Fruit fly (Drosophila melanogaster) whole organism, embryonic: ENCODE data around the gene NijB.
A peak's percentile ranks its signal among the peaks of the same experiment; 100 is the strongest.

Experiments used
- Atf-2 ChIP-seq: fragments of 200-800 bp; sonication (Bioruptor generic); optimal IDR thresholded peaks from 2 replicates; lab custom pipeline; 2016; ENCODE audit warnings: missing biosample characterization, missing genetic modification characterization
- Atf3 ChIP-seq: fragments of 200-800 bp; sonication (Bioruptor generic); optimal IDR thresholded peaks from 3 replicates; lab custom pipeline; 2016; ENCODE audit warnings: missing biosample characterization, missing genetic modification characterization
- Blimp-1 ChIP-seq: fragments of 200-800 bp; sonication (Bioruptor generic); optimal IDR thresholded peaks from 3 replicates; lab custom pipeline; 2018; ENCODE audit warnings: missing biosample characterization, missing genetic modification characterization, mild to moderate bottlenecking, moderate library complexity, missing genetic modification reagents
- BtbVII ChIP-seq: fragments of 200-800 bp; sonication (Bioruptor generic); optimal IDR thresholded peaks from 3 replicates; lab custom pipeline; 2017; ENCODE audit warnings: missing biosample characterization, mild to moderate bottlenecking, missing genetic modification characterization
- CG1024 ChIP-seq: fragments of 200-800 bp; sonication (Bioruptor generic); IDR thresholded peaks from 2 replicates; pipeline ENCODE4 v1.3.6; 2022; ENCODE audit warnings: missing biosample characterization, missing genetic modification characterization
- CG10321 ChIP-seq: fragments of 200-800 bp; sonication (Bioruptor generic); IDR thresholded peaks from 2 replicates; pipeline ENCODE4 v1.3.6; 2022; ENCODE audit warnings: missing biosample characterization, missing genetic modification characterization
- CG10654 ChIP-seq: fragments of 200-800 bp; sonication (Bioruptor generic); optimal IDR thresholded peaks from 2 replicates; lab custom pipeline; 2016; ENCODE audit warnings: missing biosample characterization, missing genetic modification characterization
- CG11247 ChIP-seq: fragments of 200-800 bp; sonication (Bioruptor generic); IDR thresholded peaks from 2 replicates; pipeline ENCODE4 v1.3.6; 2022; ENCODE audit warnings: missing biosample characterization, missing genetic modification characterization
- CG13424 ChIP-seq: fragments of 200-800 bp; sonication (Bioruptor generic); optimal IDR thresholded peaks from 2 replicates; lab custom pipeline; 2019; ENCODE audit warnings: missing biosample characterization, mild to moderate bottlenecking, missing genetic modification characterization, moderate library complexity
- CG17186 ChIP-seq: fragments of 200-800 bp; sonication (Bioruptor generic); optimal IDR thresholded peaks from 3 replicates; lab custom pipeline; 2017; ENCODE audit warnings: missing biosample characterization, missing genetic modification reagents, missing genetic modification characterization
- CG18599 ChIP-seq: fragments of 200-800 bp; sonication (Bioruptor generic); optimal IDR thresholded peaks from 3 replicates; lab custom pipeline; 2017; ENCODE audit warnings: missing biosample characterization, missing genetic modification characterization, mild to moderate bottlenecking, moderate library complexity, missing genetic modification reagents
- CG2116 ChIP-seq: fragments of 200-800 bp; sonication (Bioruptor generic); optimal IDR thresholded peaks from 3 replicates; lab custom pipeline; 2018; ENCODE audit warnings: missing biosample characterization, mild to moderate bottlenecking, missing genetic modification characterization
- CG31441 ChIP-seq: fragments of 200-800 bp; sonication (Bioruptor generic); IDR thresholded peaks from 2 replicates; pipeline ENCODE4 v1.3.6; 2022; ENCODE audit warnings: missing biosample characterization, missing genetic modification characterization
- CG3838 ChIP-seq: fragments of 200-800 bp; sonication (Bioruptor generic); optimal IDR thresholded peaks from 3 replicates; lab custom pipeline; 2016; ENCODE audit warnings: missing biosample characterization, missing genetic modification characterization
- CG5953 ChIP-seq: fragments of 200-800 bp; sonication (Bioruptor generic); IDR thresholded peaks from 2 replicates; pipeline ENCODE4 v1.3.6; 2022; ENCODE audit warnings: missing biosample characterization, missing genetic modification characterization
- CG6689 ChIP-seq: fragments of 200-800 bp; sonication (Bioruptor generic); IDR thresholded peaks from 2 replicates; pipeline ENCODE4 v1.3.6; 2022; ENCODE audit warnings: missing biosample characterization, missing genetic modification characterization
- CG7357 ChIP-seq: fragments of 200-800 bp; sonication (Bioruptor generic); IDR thresholded peaks from 3 replicates; pipeline ENCODE4 v1.3.6; 2022; ENCODE audit warnings: missing biosample characterization, missing genetic modification characterization
- CG7745 ChIP-seq: fragments of 200-800 bp; sonication (Bioruptor generic); optimal IDR thresholded peaks from 2 replicates; lab custom pipeline; 2018; ENCODE audit warnings: missing biosample characterization, mild to moderate bottlenecking, missing genetic modification characterization, moderate library complexity
- CG8359 ChIP-seq: fragments of 200-800 bp; sonication (Bioruptor generic); optimal IDR thresholded peaks from 2 replicates; lab custom pipeline; 2017; ENCODE audit warnings: missing biosample characterization, mild to moderate bottlenecking, missing genetic modification characterization, borderline replicate concordance
- E2f2 ChIP-seq: fragments of 200-800 bp; sonication (Bioruptor generic); IDR thresholded peaks from 2 replicates; pipeline ENCODE4 v1.3.6; 2022; ENCODE audit warnings: missing biosample characterization, missing genetic modification characterization
- Eip74EF ChIP-seq, 2 experiments: fragments of 200-800 bp in 1 of 2; fragments of >200 bp in 1 of 2; sonication (Bioruptor generic) in 1 of 2; optimal IDR thresholded peaks; 2 replicates each; lab custom pipeline; 2017 to 2019; ENCODE audit warnings: missing biosample characterization in 2 of 2, missing genetic modification characterization in 2 of 2, mild to moderate bottlenecking in 1 of 2, moderate library complexity in 1 of 2
- Gug ChIP-seq: fragments of 200-800 bp; sonication (Bioruptor generic); IDR thresholded peaks from 4 replicates; pipeline ENCODE4 v1.3.6; 2022; ENCODE audit warnings: missing biosample characterization, missing genetic modification characterization
- Hsf ChIP-seq: fragments of 200-800 bp; sonication (Bioruptor generic); optimal IDR thresholded peaks from 3 replicates; lab custom pipeline; 2016; ENCODE audit warnings: missing biosample characterization, missing genetic modification characterization
- Rfx ChIP-seq: fragments of 200-800 bp; sonication (Bioruptor generic); IDR thresholded peaks from 2 replicates; pipeline ENCODE4 v1.3.6; 2022; ENCODE audit warnings: missing biosample characterization, missing genetic modification characterization
- Taf1 ChIP-seq: fragments of 200-800 bp; sonication (Bioruptor generic); IDR thresholded peaks from 2 replicates; pipeline ENCODE4 v1.3.6; 2022; ENCODE audit warnings: missing biosample characterization, missing genetic modification characterization
- Xrp1 ChIP-seq: fragments of 200-800 bp; sonication (Bioruptor generic); IDR thresholded peaks from 2 replicates; pipeline ENCODE4 v1.3.6; 2022; ENCODE audit warnings: missing biosample characterization, missing genetic modification characterization
- amos ChIP-seq: fragments of 200-800 bp; sonication (Bioruptor generic); IDR thresholded peaks from 2 replicates; pipeline ENCODE4 v1.3.6; 2022; ENCODE audit warnings: missing biosample characterization, missing genetic modification characterization; ENCODE audit not compliant: partially characterized antibody
- aop ChIP-seq: fragments of 200-800 bp; sonication (Bioruptor generic); IDR thresholded peaks from 2 replicates; pipeline ENCODE4 v1.3.6; 2022; ENCODE audit warnings: missing biosample characterization, missing genetic modification characterization
- ato ChIP-seq: fragments of 200-800 bp; sonication (Bioruptor generic); IDR thresholded peaks from 2 replicates; pipeline ENCODE4 v1.3.6; 2022; ENCODE audit warnings: missing biosample characterization, missing genetic modification characterization; ENCODE audit not compliant: partially characterized antibody
- crol ChIP-seq: fragments of 200-800 bp; sonication (Bioruptor generic); IDR thresholded peaks from 2 replicates; pipeline ENCODE4 v1.3.6; 2022; ENCODE audit warnings: missing biosample characterization, missing genetic modification characterization
- crp ChIP-seq, 2 experiments: fragments of 200-800 bp; sonication (Bioruptor generic); optimal IDR thresholded peaks; 2 replicates in 1 of 2; 3 replicates in 1 of 2; lab custom pipeline; 2017; ENCODE audit warnings: missing biosample characterization in 2 of 2, missing genetic modification characterization in 2 of 2, mild to moderate bottlenecking in 1 of 2, moderate library complexity in 1 of 2
- da ChIP-seq: fragments of 200-800 bp; sonication (Bioruptor generic); optimal IDR thresholded peaks from 2 replicates; lab custom pipeline; 2016; ENCODE audit warnings: missing biosample characterization, missing genetic modification characterization
- dpn ChIP-seq, 2 experiments: fragments of 200-800 bp; sonication (Bioruptor generic); optimal IDR thresholded peaks; 3 replicates each; lab custom pipeline; 2016; ENCODE audit warnings: missing biosample characterization in 2 of 2, missing genetic modification characterization in 2 of 2
- gcm ChIP-seq: fragments of 200-800 bp; sonication (Bioruptor generic); optimal IDR thresholded peaks from 2 replicates; lab custom pipeline; 2019; ENCODE audit warnings: missing biosample characterization, mild to moderate bottlenecking, missing genetic modification characterization, moderate library complexity
- grn ChIP-seq: fragments of 200-800 bp; sonication (Bioruptor generic); optimal IDR thresholded peaks from 3 replicates; lab custom pipeline; 2017; ENCODE audit warnings: missing biosample characterization, missing genetic modification characterization
- gsb-n ChIP-seq: fragments of 200-800 bp; sonication (Bioruptor generic); optimal IDR thresholded peaks from 3 replicates; lab custom pipeline; 2018; ENCODE audit warnings: missing biosample characterization, mild to moderate bottlenecking, missing genetic modification characterization
- gt ChIP-seq: fragments of 200-800 bp; sonication (Bioruptor generic); IDR thresholded peaks from 2 replicates; pipeline ENCODE4 v1.3.6; 2022; ENCODE audit warnings: missing biosample characterization, missing genetic modification characterization
- ken ChIP-seq: fragments of 200-800 bp; sonication (Bioruptor generic); IDR thresholded peaks from 3 replicates; pipeline ENCODE4 v1.3.6; 2022; ENCODE audit warnings: missing biosample characterization, missing genetic modification characterization
- lola ChIP-seq, 3 experiments: fragments of >200 bp in 2 of 3; fragments of 200-800 bp in 1 of 3; sonication (Bioruptor generic) in 1 of 3; optimal IDR thresholded peaks; 2 replicates each; lab custom pipeline; 2017 to 2019; ENCODE audit warnings: missing biosample characterization in 3 of 3, missing genetic modification characterization in 3 of 3, mild to moderate bottlenecking in 1 of 3, moderate library complexity in 1 of 3
- nmo ChIP-seq: fragments of 200-800 bp; sonication (Bioruptor generic); optimal IDR thresholded peaks from 2 replicates; lab custom pipeline; 2018; ENCODE audit warnings: missing biosample characterization, mild to moderate bottlenecking, missing genetic modification characterization, moderate library complexity
- nom ChIP-seq: fragments of 200-800 bp; sonication (Bioruptor generic); optimal IDR thresholded peaks from 2 replicates; lab custom pipeline; 2017; ENCODE audit warnings: missing biosample characterization, missing genetic modification characterization, mild to moderate bottlenecking, moderate library complexity, missing genetic modification reagents
- onecut ChIP-seq: fragments of 200-800 bp; sonication (Bioruptor generic); IDR thresholded peaks from 2 replicates; pipeline ENCODE4 v1.3.6; 2022; ENCODE audit warnings: missing biosample characterization, missing genetic modification characterization
- otp ChIP-seq: fragments of 200-800 bp; sonication (Bioruptor generic); IDR thresholded peaks from 3 replicates; pipeline ENCODE4, ENCODE4 v1.3.6; 2022; ENCODE audit warnings: missing biosample characterization, missing genetic modification characterization
- pros ChIP-seq: fragments of 200-800 bp; sonication (Bioruptor generic); optimal IDR thresholded peaks from 3 replicates; lab custom pipeline; 2019; ENCODE audit warnings: missing biosample characterization, mild to moderate bottlenecking, missing genetic modification characterization, moderate library complexity
- sna ChIP-seq: fragments of 200-800 bp; sonication (Bioruptor generic); IDR thresholded peaks from 2 replicates; pipeline ENCODE4 v1.3.6; 2022; ENCODE audit warnings: missing biosample characterization, missing genetic modification characterization; ENCODE audit not compliant: partially characterized antibody
- so ChIP-seq: fragments of 200-800 bp; sonication (Bioruptor generic); IDR thresholded peaks from 3 replicates; pipeline ENCODE4 v1.3.6; 2022; ENCODE audit warnings: missing biosample characterization, missing genetic modification characterization
- sob ChIP-seq: fragments of 200-800 bp; sonication (Bioruptor generic); IDR thresholded peaks from 2 replicates; pipeline ENCODE4 v1.3.6; 2022; ENCODE audit warnings: missing biosample characterization, missing genetic modification characterization
- unc-4 ChIP-seq: fragments of 200-800 bp; sonication (Bioruptor generic); IDR thresholded peaks from 2 replicates; pipeline ENCODE4 v1.3.6; 2022; ENCODE audit warnings: missing biosample characterization, missing genetic modification characterization; ENCODE audit not compliant: partially characterized antibody
- wdn ChIP-seq: fragments of 200-800 bp; sonication (Bioruptor generic); IDR thresholded peaks from 2 replicates; pipeline ENCODE4 v1.3.6; 2022; ENCODE audit warnings: missing biosample characterization, missing genetic modification characterization
- wek ChIP-seq: fragments of 200-800 bp; sonication (Bioruptor generic); optimal IDR thresholded peaks from 3 replicates; lab custom pipeline; 2018; ENCODE audit warnings: missing biosample characterization, mild to moderate bottlenecking, missing genetic modification characterization, moderate library complexity

Gene NijB

dm6 chr3L:18870027-18870426 is 22.2 kb upstream of the NijB start, which contains the start of gene Blos3 (continued):
- TF ChIP-seq Taf1 (GFP tag; lab: Robert Waterston, UW), result no peak
- no peak for TF ChIP-seq CG1024 (GFP tag; lab: Robert Waterston, UW)
- peak; percentile 57 for TF ChIP-seq CG18599
- TF ChIP-seq CG10654 (GFP tag; lab: Kevin White, UChicago), result peak; percentile 20
- TF ChIP-seq dpn (GFP tag; optimal IDR thresholded peaks at IDR 0.05; lab: Kevin White, UChicago), result peak; percentile 43 to 56
- TF ChIP-seq CG8359, result no peak
- TF ChIP-seq CG10321 (GFP tag; lab: Robert Waterston, UW), result no peak
- peak; percentile 13 for TF ChIP-seq gsb-n (tag; lab: Kevin White, UChicago)
- peak; percentile 73 for TF ChIP-seq wek (GFP tag; lab: Kevin White, UChicago)
- TF ChIP-seq gt (GFP tag; lab: Robert Waterston, UW), result no peak
- TF ChIP-seq lola (GFP tag; optimal IDR thresholded peaks at IDR 0.05; lab: Kevin White, UChicago), result peak in 1 of 3 experiments; percentile 26
- no peak for TF ChIP-seq CG11247
- no peak for TF ChIP-seq aop (GFP tag; lab: Robert Waterston, UW)
- TF ChIP-seq crol, result no peak
- peak; percentile 9 for TF ChIP-seq Atf3 (GFP tag; lab: Kevin White, UChicago)
- peak in 1 of 2 experiments; percentile 35 for TF ChIP-seq crp (GFP tag; optimal IDR thresholded peaks at IDR 0.05; lab: Kevin White, UChicago)
- no peak for TF ChIP-seq pros (GFP tag; lab: Kevin White, UChicago)
- TF ChIP-seq grn (GFP tag; lab: Kevin White, UChicago), result no peak
- TF ChIP-seq onecut, result no peak
- no peak for TF ChIP-seq sna (GFP tag; lab: Robert Waterston, UW)
- no peak for TF ChIP-seq ato (GFP tag; lab: Robert Waterston, UW)
- TF ChIP-seq so, result no peak
- no peak for TF ChIP-seq CG7357
- TF ChIP-seq Blimp-1 (GFP tag; lab: Kevin White, UChicago), result no peak
- no peak for TF ChIP-seq CG2116 (GFP tag; lab: Kevin White, UChicago)
- no peak for TF ChIP-seq BtbVII
- no peak for TF ChIP-seq otp (GFP tag; lab: Robert Waterston, UW)
- TF ChIP-seq unc-4, result no peak
- TF ChIP-seq Hsf (GFP tag; lab: Kevin White, UChicago), result peak; percentile 50
- TF ChIP-seq CG17186 (GFP tag; lab: Kevin White, UChicago), result no peak
- TF ChIP-seq ken (GFP tag; lab: Robert Waterston, UW), result peak; percentile 67; the same call in 1 of the 3 replicates
- TF ChIP-seq Xrp1 (GFP tag; lab: Robert Waterston, UW), result peak; percentile 40; the same call in 1 of the 2 replicates
- no peak for TF ChIP-seq wdn (GFP tag; lab: Robert Waterston, UW)
- TF ChIP-seq E2f2 (GFP tag; lab: Robert Waterston, UW), result no peak
- peak; percentile 52; the same call in 1 of the 2 replicates for TF ChIP-seq Rfx (GFP tag; lab: Robert Waterston, UW)
- TF ChIP-seq sob (GFP tag; lab: Robert Waterston, UW), result no peak
- TF ChIP-seq CG5953 (GFP tag; lab: Robert Waterston, UW), result no peak
- no peak for TF ChIP-seq CG7745 (tag; lab: Kevin White, UChicago)
- TF ChIP-seq nom, result no peak
- TF ChIP-seq gcm, result no peak
- TF ChIP-seq CG31441 (GFP tag; lab: Robert Waterston, UW), result no peak
- TF ChIP-seq Atf-2 (GFP tag; lab: Kevin White, UChicago), result peak; percentile 51
- TF ChIP-seq Gug (GFP tag; lab: Robert Waterston, UW), result peak; percentile 38; the same call in 2 of the 4 replicates
- TF ChIP-seq da (GFP tag; lab: Kevin White, UChicago), result no peak
- TF ChIP-seq CG13424 (tag; lab: Kevin White, UChicago), result peak; percentile 46
- no peak for TF ChIP-seq amos
- peak; percentile 42; the same call in 1 of the 2 replicates for TF ChIP-seq CG6689 (GFP tag; lab: Robert Waterston, UW)
- peak; percentile 16 for TF ChIP-seq CG3838 (GFP tag; lab: Kevin White, UChicago)
- no peak for TF ChIP-seq Eip74EF (GFP tag; optimal IDR thresholded peaks at IDR 0.05; lab: Kevin White, UChicago)
- peak; percentile 11 for TF ChIP-seq nmo (GFP tag; lab: Kevin White, UChicago)
